Fruit fly (Drosophila melanogaster): ENCODE data around the gene CG4709.

dm6 chr2L:9945086-9945485 lies 9.0 kb upstream of the CG4709 start:
- no peak for TF ChIP-seq pan (optimal IDR thresholded peaks at IDR 0.05)
- no peak for TF ChIP-seq psq (optimal IDR thresholded peaks at IDR 0.05)

Measured in whole organism.